Worm (Caenorhabditis elegans): Measurements from ENCODE around the gene R11G1.1.

Gene R11G1.1

DNA sequence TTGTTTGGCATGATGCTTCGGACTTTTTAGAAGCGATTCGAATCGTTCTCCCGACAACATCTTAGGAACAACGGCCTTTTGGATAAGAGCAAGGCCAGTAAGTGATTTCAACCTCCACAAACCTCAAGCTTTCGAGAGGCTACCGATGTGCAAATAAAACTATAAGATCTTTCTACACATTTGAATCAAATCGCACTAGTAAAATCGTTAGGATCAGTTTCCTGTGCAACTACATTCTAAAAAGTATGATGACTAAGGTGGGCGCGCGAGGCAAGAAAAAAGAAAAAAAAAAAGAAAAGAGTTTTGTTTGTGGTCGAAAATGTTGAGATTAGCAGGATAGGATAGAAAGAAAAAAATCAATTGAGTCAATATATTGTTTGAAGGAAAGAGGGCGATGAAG lies 14.5 kb upstream of the R11G1.1 start, which contains the start of gene tmem-24:
Gene tmem-24, minus strand, starts transcription at position 101 of the 400 bp plus-strand sequence.
- no peak for TF ChIP-seq ZK185.1 (tag; optimal IDR thresholded peaks at IDR 0.05; ENCODE audit: poor library complexity, severe bottlenecking)
- TF ChIP-seq rec-8 (tag; optimal IDR thresholded peaks at IDR 0.05): no peak
- no peak for TF ChIP-seq athp-1 (tag; optimal IDR thresholded peaks at IDR 0.05)
- no peak for TF ChIP-seq C06A6.2 (GFP tag; conservative IDR thresholded peaks at IDR 0.05)
- no peak for TF ChIP-seq nhr-80 (tag; optimal IDR thresholded peaks at IDR 0.05)
- no peak for TF ChIP-seq mes-4 (tag; optimal IDR thresholded peaks at IDR 0.05)
- TF ChIP-seq dpff-1 (tag; optimal IDR thresholded peaks at IDR 0.05): no peak
- TF ChIP-seq nhr-179 (tag; optimal IDR thresholded peaks at IDR 0.05): no peak
- TF ChIP-seq hsf-1 (GFP tag; IDR thresholded peaks at IDR 0.05): no peak

ce11 chrX:3645924-3646323 lies 13.4 kb upstream of the R11G1.1 start:
- no peak for TF ChIP-seq rec-8 (tag; optimal IDR thresholded peaks at IDR 0.05)
- no peak for TF ChIP-seq dpl-1 (GFP tag; optimal IDR thresholded peaks at IDR 0.05)
- 0 out of 2 replicates have a peak, but pooled peaks have one; percentile 39 for TF ChIP-seq hsf-1 (GFP tag; IDR thresholded peaks at IDR 0.05)
- TF ChIP-seq attf-6 (GFP tag; IDR thresholded peaks at IDR 0.05): no peak
- no peak for TF ChIP-seq egrh-3 (GFP tag; IDR thresholded peaks at IDR 0.05)
- TF ChIP-seq egl-44 (GFP tag; IDR thresholded peaks at IDR 0.05): no peak
- TF ChIP-seq F55B11.4 (tag; optimal IDR thresholded peaks at IDR 0.05; ENCODE audit: borderline replicate concordance, insufficient read depth): no peak
- 0 out of 2 replicates have a peak, but pooled peaks have one; percentile 20 for TF ChIP-seq K11D2.4 (GFP tag; IDR thresholded peaks at IDR 0.05)
- no peak for TF ChIP-seq let-607 (tag; optimal IDR thresholded peaks at IDR 0.05)
- TF ChIP-seq nfya-2 (GFP tag; IDR thresholded peaks at IDR 0.05): no peak
- no peak for TF ChIP-seq somi-1 (GFP tag; optimal IDR thresholded peaks at IDR 0.05)
- TF ChIP-seq lag-1 (GFP tag; IDR thresholded peaks at IDR 0.05): no peak
- TF ChIP-seq lin-26 (GFP tag; IDR thresholded peaks at IDR 0.05): no peak
- TF ChIP-seq cebp-1 (GFP tag; IDR thresholded peaks at IDR 0.05): no peak
- TF ChIP-seq cebp-1 (tag; optimal IDR thresholded peaks at IDR 0.05): no peak
- no peak for TF ChIP-seq nhr-27 (tag; optimal IDR thresholded peaks at IDR 0.05)
- no peak for TF ChIP-seq Y67H2A.10 (GFP tag; conservative IDR thresholded peaks at IDR 0.05)

DNA sequence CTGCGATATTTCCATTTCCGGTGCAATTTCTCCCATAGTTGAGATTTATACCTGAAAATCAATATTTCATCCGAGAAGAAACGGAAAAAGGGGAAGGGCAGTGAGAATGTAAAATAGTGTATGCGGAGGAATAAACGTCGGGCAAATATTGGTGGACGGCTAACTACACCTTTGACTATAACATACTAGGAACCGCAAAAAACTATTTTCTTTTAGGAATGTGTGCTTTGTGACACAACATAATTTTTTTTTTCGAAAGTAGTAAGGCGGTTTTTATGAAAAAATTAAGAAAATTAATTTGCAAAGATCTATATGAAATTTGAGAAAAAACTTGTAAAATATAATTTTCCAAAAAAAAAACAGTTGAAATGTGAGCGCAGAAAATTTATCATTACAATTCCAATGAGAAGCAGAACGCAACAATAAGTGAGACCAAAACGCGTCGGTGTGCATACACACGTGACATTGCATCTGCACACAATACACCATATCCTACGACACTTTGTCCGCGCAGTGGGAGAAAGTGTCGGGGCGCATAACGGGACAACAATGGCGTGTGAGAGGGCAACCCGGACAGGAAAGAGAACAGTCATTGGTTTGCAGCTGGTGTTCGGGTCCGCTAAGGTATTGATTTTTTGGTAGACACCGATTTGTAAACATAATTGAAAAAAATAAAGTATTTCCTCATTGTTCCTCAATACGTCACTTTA lies 9.0 kb upstream of the R11G1.1 start, which contains the start of the genes sax-1 and R11G1.2:
Gene sax-1, minus strand, starts transcription at position 51 of the 710 bp plus-strand sequence.
Gene R11G1.2, plus strand, starts transcription at position 515 of the 710 bp plus-strand sequence.
- TF ChIP-seq nhr-80 (tag; optimal IDR thresholded peaks at IDR 0.05) (peak; percentile 42), dox-1 (GFP tag; IDR thresholded peaks at IDR 0.05) (0 out of 2 replicates have a peak, but pooled peaks have one; percentile 20), madf-3 (GFP tag; IDR thresholded peaks at IDR 0.05) (no peak), ceh-79 (tag; optimal IDR thresholded peaks at IDR 0.05) (no peak), snpc-4 (GFP tag; optimal IDR thresholded peaks at IDR 0.05) (no peak), snpc-4 (tag; optimal IDR thresholded peaks at IDR 0.05) (no peak), let-607 (tag; optimal IDR thresholded peaks at IDR 0.05) (peak in 1 of 2 experiments; percentile 3), K11D2.4 (GFP tag; IDR thresholded peaks at IDR 0.05) (no peak), F55B11.4 (tag; optimal IDR thresholded peaks at IDR 0.05; ENCODE audit: borderline replicate concordance, insufficient read depth) (no peak), F37B4.10 (GFP tag; IDR thresholded peaks at IDR 0.05) (no peak), cebp-2 (GFP tag; IDR thresholded peaks at IDR 0.05) (no peak), snpc-1.1 (tag; optimal IDR thresholded peaks at IDR 0.05; ENCODE audit: insufficient read depth) (no peak), unc-130 (GFP tag; optimal IDR thresholded peaks at IDR 0.05) (no peak), C17E4.6 (GFP tag; IDR thresholded peaks at IDR 0.05) (no peak), tbx-9 (tag; optimal IDR thresholded peaks at IDR 0.05; ENCODE audit: borderline replicate concordance) (no peak), B0035.1 (tag; optimal IDR thresholded peaks at IDR 0.05) (no peak), attf-3 (GFP tag; conservative IDR thresholded peaks at IDR 0.05) (no peak), lin-40 (tag; optimal IDR thresholded peaks at IDR 0.05) (peak; percentile 39), athp-1 (tag; optimal IDR thresholded peaks at IDR 0.05) (no peak), nfya-2 (GFP tag; IDR thresholded peaks at IDR 0.05) (no peak), ets-4 (GFP tag; optimal IDR thresholded peaks at IDR 0.05) (no peak), ekl-4 (GFP tag; IDR thresholded peaks at IDR 0.05) (no peak)
